Fruit fly (Drosophila melanogaster): ENCODE results near the gene CG3191.
A peak's percentile ranks its signal among the peaks of the same experiment; 100 is the strongest.

The CG3191 gene

dm6 chrX:2270557-2270930, 18.8 kb upstream of the CG3191 start, which contains the start of gene CG2924 (continued):
- peak; percentile 44 for TF ChIP-seq Hr3 (GFP tag; optimal IDR thresholded peaks at IDR 0.05)
- peak; percentile 33 for TF ChIP-seq HLHmδ (GFP tag; optimal IDR thresholded peaks at IDR 0.05)
- peak; percentile 43; the same call in 1 of the 3 replicates for TF ChIP-seq Mrtf (GFP tag; IDR thresholded peaks at IDR 0.05)
- TF ChIP-seq vnd (GFP tag; IDR thresholded peaks at IDR 0.05; ENCODE audit: partially characterized antibody): peak; percentile 98
- no peak for TF ChIP-seq CG12104 (GFP tag; optimal IDR thresholded peaks at IDR 0.05)
- TF ChIP-seq CG30403 (GFP tag; optimal IDR thresholded peaks at IDR 0.05): peak; percentile 52
- peak; percentile 89 for TF ChIP-seq HmgD (GFP tag; optimal IDR thresholded peaks at IDR 0.05)
- peak; percentile 79 for TF ChIP-seq pho (GFP tag; optimal IDR thresholded peaks at IDR 0.05)
- no peak for TF ChIP-seq Hmx (GFP tag; optimal IDR thresholded peaks at IDR 0.05)
- peak; percentile 100 for TF ChIP-seq Dref (GFP tag; IDR thresholded peaks at IDR 0.05)
- TF ChIP-seq CG11696 (GFP tag; IDR thresholded peaks at IDR 0.05): no peak
- TF ChIP-seq Kr (GFP tag; optimal IDR thresholded peaks at IDR 0.05): no peak
- no peak for TF ChIP-seq CG43689 (GFP tag; IDR thresholded peaks at IDR 0.05)
- TF ChIP-seq psq (GFP tag; optimal IDR thresholded peaks at IDR 0.05): no peak
- no peak for TF ChIP-seq Awh (GFP tag; IDR thresholded peaks at IDR 0.05)
- TF ChIP-seq tll (GFP tag; optimal IDR thresholded peaks at IDR 0.05): no peak
- TF ChIP-seq CG13894 (tag; optimal IDR thresholded peaks at IDR 0.05): peak; percentile 83
- TF ChIP-seq ssp (GFP tag; IDR thresholded peaks at IDR 0.05): peak; percentile 66
- peak; percentile 43 for TF ChIP-seq CG10147 (GFP tag; optimal IDR thresholded peaks at IDR 0.05)
- TF ChIP-seq Aef1 (GFP tag; IDR thresholded peaks at IDR 0.05): peak; percentile 88
- no peak for TF ChIP-seq CG3726 (GFP tag; IDR thresholded peaks at IDR 0.05)
- TF ChIP-seq CG2199 (GFP tag; IDR thresholded peaks at IDR 0.05): 0 out of 3 replicates have a peak, but pooled peaks have one; percentile 57
- TF ChIP-seq lmd (GFP tag; IDR thresholded peaks at IDR 0.05): peak; percentile 53; the same call in 1 of the 2 replicates
- no peak for TF ChIP-seq gt (GFP tag; IDR thresholded peaks at IDR 0.05)
- no peak for TF ChIP-seq CG6689 (GFP tag; IDR thresholded peaks at IDR 0.05)
- peak; percentile 100 for TF ChIP-seq CG13287 (GFP tag; IDR thresholded peaks at IDR 0.05; ENCODE audit: partially characterized antibody)
- peak; percentile 22 for TF ChIP-seq crc (GFP tag; optimal IDR thresholded peaks at IDR 0.05)
- no peak for TF ChIP-seq fd64A (GFP tag; optimal IDR thresholded peaks at IDR 0.05)
- peak; percentile 48 for TF ChIP-seq wek (GFP tag; optimal IDR thresholded peaks at IDR 0.05)
- TF ChIP-seq CG7372 (GFP tag; IDR thresholded peaks at IDR 0.05): no peak
- peak; percentile 27 for TF ChIP-seq CG18619 (GFP tag; optimal IDR thresholded peaks at IDR 0.05)
- TF ChIP-seq CG14710 (tag; optimal IDR thresholded peaks at IDR 0.05): peak; percentile 80
- peak; percentile 39 for TF ChIP-seq CoRest (tag; optimal IDR thresholded peaks at IDR 0.05)
- peak; percentile 34 for TF ChIP-seq Camta (GFP tag; optimal IDR thresholded peaks at IDR 0.05)
- TF ChIP-seq zen2 (GFP tag; IDR thresholded peaks at IDR 0.05; ENCODE audit: partially characterized antibody): peak; percentile 99
- TF ChIP-seq CG8765 (GFP tag; IDR thresholded peaks at IDR 0.05): peak; percentile 61
- TF ChIP-seq CG9437 (GFP tag; optimal IDR thresholded peaks at IDR 0.05): peak; percentile 74
- no peak for TF ChIP-seq tio (GFP tag; optimal IDR thresholded peaks at IDR 0.05)
- TF ChIP-seq ftz-f1 (GFP tag; optimal IDR thresholded peaks at IDR 0.05): peak; percentile 68
- TF ChIP-seq CG17829 (tag; optimal IDR thresholded peaks at IDR 0.05): peak; percentile 58
- peak; percentile 29 for TF ChIP-seq CG10654 (GFP tag; optimal IDR thresholded peaks at IDR 0.05)
- peak; percentile 100 for TF ChIP-seq BEAF-32 (GFP tag; optimal IDR thresholded peaks at IDR 0.05)
- TF ChIP-seq CG31441 (GFP tag; IDR thresholded peaks at IDR 0.05): no peak
- peak; percentile 2 to 63 for TF ChIP-seq Hr51 (GFP tag; optimal IDR thresholded peaks at IDR 0.05)
- TF ChIP-seq Xbp1 (GFP tag; optimal IDR thresholded peaks at IDR 0.05): peak; percentile 80
- TF ChIP-seq slbo (GFP tag; IDR thresholded peaks at IDR 0.05): peak; percentile 89
- peak; percentile 72; the same call in 1 of the 2 replicates for TF ChIP-seq vvl (GFP tag; IDR thresholded peaks at IDR 0.05)
- TF ChIP-seq al (GFP tag; IDR thresholded peaks at IDR 0.05): peak; percentile 39
- no peak for TF ChIP-seq CG1233 (GFP tag; optimal IDR thresholded peaks at IDR 0.05)
- TF ChIP-seq seq (GFP tag; IDR thresholded peaks at IDR 0.05): no peak
- peak; percentile 90 for TF ChIP-seq p53 (GFP tag; optimal IDR thresholded peaks at IDR 0.05)

Data from whole organism, embryonic.